Fruit fly (Drosophila melanogaster) whole organism, prepupa: ENCODE data around the gene CG33767.

Source experiments
- CG16779 ChIP-seq: fragments of 200-800 bp; sonication (Bioruptor generic); optimal IDR thresholded peaks from 3 replicates; lab custom pipeline; 2017; ENCODE audit warnings: missing biosample characterization, mild to moderate bottlenecking, missing genetic modification characterization
- CG32006 ChIP-seq: fragments of 200-800 bp; sonication (Bioruptor generic); optimal IDR thresholded peaks from 3 replicates; lab custom pipeline; 2017; ENCODE audit warnings: missing biosample characterization, mild to moderate bottlenecking, missing genetic modification characterization
- CG6163 ChIP-seq: fragments of 200-800 bp; sonication (Bioruptor generic); IDR thresholded peaks from 3 replicates; pipeline ENCODE4 v1.3.6; 2022; ENCODE audit warnings: missing biosample characterization, missing genetic modification characterization
- CG6854 ChIP-seq: fragments of 200-800 bp; sonication (Bioruptor generic); optimal IDR thresholded peaks from 2 replicates; lab custom pipeline; 2017; ENCODE audit warnings: missing biosample characterization, mild to moderate bottlenecking, missing genetic modification characterization
- CG7368 ChIP-seq: fragments of 200-800 bp; sonication (Bioruptor generic); optimal IDR thresholded peaks from 3 replicates; lab custom pipeline; 2016; ENCODE audit warnings: missing biosample characterization, missing genetic modification characterization
- Ets96B ChIP-seq: fragments of 200-800 bp; optimal IDR thresholded peaks from 2 replicates; lab custom pipeline; 2019; ENCODE audit warnings: missing biosample characterization, mild to moderate bottlenecking, missing genetic modification characterization, moderate library complexity
- Smox ChIP-seq: fragments of 200-800 bp; sonication (Bioruptor generic); optimal IDR thresholded peaks from 3 replicates; lab custom pipeline; 2016; ENCODE audit warnings: missing biosample characterization, missing genetic modification characterization
- dsx ChIP-seq: fragments of 200-800 bp; optimal IDR thresholded peaks from 3 replicates; lab custom pipeline; 2019; ENCODE audit warnings: missing biosample characterization, mild to moderate bottlenecking, missing genetic modification characterization, moderate library complexity; ENCODE audit not compliant: poor library complexity, severe bottlenecking
- eg ChIP-seq: fragments of 200-800 bp; sonication (Bioruptor generic); IDR thresholded peaks from 3 replicates; pipeline ENCODE4 v1.3.6; 2022; ENCODE audit warnings: missing biosample characterization, missing genetic modification characterization
- fkh ChIP-seq: fragments of 200-800 bp; sonication (Bioruptor generic); optimal IDR thresholded peaks from 3 replicates; lab custom pipeline; 2017; ENCODE audit warnings: missing biosample characterization, mild to moderate bottlenecking, missing genetic modification characterization, moderate library complexity
- salr ChIP-seq, 2 experiments: fragments of 200-800 bp; sonication (Bioruptor generic); optimal IDR thresholded peaks; 3 replicates each; lab custom pipeline; 2016 to 2018; ENCODE audit warnings: missing biosample characterization in 2 of 2, missing genetic modification characterization in 2 of 2, mild to moderate bottlenecking in 1 of 2
- spab ChIP-seq: fragments of 200-800 bp; sonication (Bioruptor generic); optimal IDR thresholded peaks from 2 replicates; lab custom pipeline; 2017; ENCODE audit warnings: missing biosample characterization, mild to moderate bottlenecking, missing genetic modification characterization, missing genetic modification reagents
- ss ChIP-seq, 2 experiments: fragments of 200-800 bp; sonication (Bioruptor generic); optimal IDR thresholded peaks; 2 replicates in 1 of 2; 3 replicates in 1 of 2; lab custom pipeline; 2017 to 2018; ENCODE audit warnings: mild to moderate bottlenecking in 2 of 2, missing biosample characterization in 2 of 2, missing genetic modification characterization in 2 of 2, moderate library complexity in 1 of 2
- svp ChIP-seq: fragments of 200-800 bp; sonication (Bioruptor generic); peaks from one replicate; lab custom pipeline; 2016; ENCODE audit warnings: missing biosample characterization, missing genetic modification characterization

dm6 chr3L:22680932-22681331 is 34.8 kb downstream of the CG33767 start:
- TF ChIP-seq CG16779 (no peak), spab (GFP tag; lab: Kevin White, UChicago) (no peak), dsx (GFP tag; lab: Kevin White, UChicago) (no peak), CG6854 (no peak), CG6163 (GFP tag; lab: Robert Waterston, UW) (no peak), ss (GFP tag; optimal IDR thresholded peaks at IDR 0.05; lab: Kevin White, UChicago) (no peak), eg (GFP tag; lab: Robert Waterston, UW) (no peak), svp (GFP tag; lab: Kevin White, UChicago) (no peak), Ets96B (tag; lab: Kevin White, UChicago) (no peak), CG32006 (GFP tag; lab: Kevin White, UChicago) (no peak), Smox (GFP tag; lab: Kevin White, UChicago) (no peak), fkh (GFP tag; lab: Kevin White, UChicago) (no peak), salr (GFP tag; optimal IDR thresholded peaks at IDR 0.05; lab: Kevin White, UChicago) (no peak), CG7368 (GFP tag; lab: Kevin White, UChicago) (no peak)
